Worm (Caenorhabditis elegans) whole organism, L4 larva: ENCODE measurements around the gene ceh-41.

Experiments used
- nhr-48 ChIP-seq: sonication (generic microtip); optimal IDR thresholded peaks from 2 replicates; lab custom pipeline; 2016; ENCODE audit warnings: mild to moderate bottlenecking, missing genetic modification characterization, missing compliant biosample characterization
- unc-130 ChIP-seq: sonication (generic microtip); optimal IDR thresholded peaks from 2 replicates; lab custom pipeline; 2016; ENCODE audit warnings: missing genetic modification reagents, missing genetic modification characterization, missing compliant biosample characterization
- zag-1 ChIP-seq: fragments of 150-350 bp; optimal IDR thresholded peaks from 2 replicates; lab custom pipeline; 2014; ENCODE audit warnings: missing biosample characterization, missing genetic modification characterization

DNA sequence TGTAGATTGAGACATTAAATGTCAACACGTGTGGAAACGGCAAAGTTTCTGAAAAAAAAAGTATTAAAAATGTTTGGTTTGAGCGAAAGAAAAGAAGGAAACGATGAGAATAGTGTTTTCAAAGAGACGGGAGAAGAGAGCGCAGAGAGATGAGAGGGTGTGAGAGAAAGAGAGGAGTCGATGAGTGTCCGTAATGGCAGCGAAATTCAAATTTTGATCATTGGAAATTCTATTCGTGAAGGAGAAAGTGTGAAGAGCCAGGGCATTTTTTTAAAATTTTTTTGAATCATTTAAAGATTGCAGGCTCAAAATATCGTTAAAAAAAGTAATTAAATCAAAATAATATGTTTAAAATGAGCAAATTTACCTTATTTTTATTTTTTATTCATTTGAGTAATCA is 3.0 kb downstream of the ceh-41 start, which contains the start of gene T26C11.4:
- TF ChIP-seq unc-130 (no peak), nhr-48 (no peak), zag-1 (tag; lab: Kevin White, UChicago) (no peak)
